Worm (Caenorhabditis elegans): Measurements from ENCODE around the gene C27D6.12.

DNA sequence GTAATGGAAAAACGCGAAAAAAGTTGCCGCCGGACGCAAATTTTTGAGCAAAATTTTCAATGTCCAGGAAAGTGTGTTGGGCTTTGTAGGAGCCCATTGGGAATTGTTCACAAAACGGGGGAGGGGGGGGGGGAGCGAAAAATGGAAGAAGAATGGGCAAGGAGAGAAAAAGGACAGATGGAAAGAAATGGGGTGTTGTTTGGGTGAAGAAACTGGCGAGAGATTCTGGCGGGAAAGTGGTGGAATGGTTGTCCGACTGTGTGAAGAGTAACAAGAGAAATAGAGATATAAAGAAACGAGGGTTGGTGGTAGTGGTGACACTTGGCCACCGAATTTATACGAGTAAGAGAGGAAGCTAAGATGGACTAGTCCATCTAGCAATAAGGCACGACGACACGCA lies 48.5 kb upstream of the C27D6.12 start:
- no peak for TF ChIP-seq K12H6.12 (tag; optimal IDR thresholded peaks at IDR 0.05)
- no peak for TF ChIP-seq nfya-2 (GFP tag; IDR thresholded peaks at IDR 0.05)
- no peak for TF ChIP-seq nhr-120 (GFP tag; IDR thresholded peaks at IDR 0.05)
- no peak for TF ChIP-seq hmg-20 (GFP tag; IDR thresholded peaks at IDR 0.05)
- TF ChIP-seq snpc-4 (GFP tag; optimal IDR thresholded peaks at IDR 0.05) = no peak
- TF ChIP-seq snpc-4 (tag; optimal IDR thresholded peaks at IDR 0.05) = no peak
- TF ChIP-seq madf-8 (GFP tag; conservative IDR thresholded peaks at IDR 0.05) = no peak
- no peak for TF ChIP-seq lsy-27 (tag; optimal IDR thresholded peaks at IDR 0.05; ENCODE audit: borderline replicate concordance, insufficient read depth)
- TF ChIP-seq F10E7.11 (tag; optimal IDR thresholded peaks at IDR 0.05) = no peak
- no peak for TF ChIP-seq akir-1 (GFP tag; optimal IDR thresholded peaks at IDR 0.05)
- TF ChIP-seq unc-62 (GFP tag; optimal IDR thresholded peaks at IDR 0.05) = no peak

All from whole organism, young adult.